Fruit fly (Drosophila melanogaster) whole organism, embryonic: ENCODE results near the gene Sik2.

Experiments used
- CG1024 ChIP-seq: fragments of 200-800 bp; sonication (Bioruptor generic); IDR thresholded peaks from 2 replicates; pipeline ENCODE4 v1.3.6; 2022; ENCODE audit warnings: missing biosample characterization, missing genetic modification characterization
- CG11504 ChIP-seq: fragments of 200-800 bp; sonication (Bioruptor generic); optimal IDR thresholded peaks from 3 replicates; lab custom pipeline; 2019; ENCODE audit warnings: missing biosample characterization, mild to moderate bottlenecking, missing genetic modification characterization, moderate library complexity
- CG11560 ChIP-seq: fragments of 200-800 bp; sonication (Bioruptor generic); IDR thresholded peaks from 3 replicates; pipeline ENCODE4 v1.3.6; 2022; ENCODE audit warnings: missing biosample characterization, missing genetic modification characterization
- CG13775 ChIP-seq: fragments of 200-800 bp; sonication (Bioruptor generic); optimal IDR thresholded peaks from 3 replicates; lab custom pipeline; 2017; ENCODE audit warnings: missing biosample characterization, mild to moderate bottlenecking, missing genetic modification characterization
- CG17186 ChIP-seq: fragments of 200-800 bp; sonication (Bioruptor generic); optimal IDR thresholded peaks from 3 replicates; lab custom pipeline; 2017; ENCODE audit warnings: missing biosample characterization, missing genetic modification reagents, missing genetic modification characterization
- CG18011 ChIP-seq: fragments of 200-800 bp; sonication (Bioruptor generic); optimal IDR thresholded peaks from 2 replicates; lab custom pipeline; 2017; ENCODE audit warnings: missing biosample characterization, missing genetic modification characterization, mild to moderate bottlenecking, moderate library complexity, missing genotype
- CG2116 ChIP-seq: fragments of 200-800 bp; sonication (Bioruptor generic); optimal IDR thresholded peaks from 3 replicates; lab custom pipeline; 2018; ENCODE audit warnings: missing biosample characterization, mild to moderate bottlenecking, missing genetic modification characterization
- CG2678 ChIP-seq: fragments of 200-800 bp; sonication (Bioruptor generic); optimal IDR thresholded peaks from 3 replicates; lab custom pipeline; 2019; ENCODE audit warnings: missing biosample characterization, mild to moderate bottlenecking, missing genetic modification characterization, moderate library complexity
- CG2875 ChIP-seq: fragments of 200-800 bp; sonication (Bioruptor generic); optimal IDR thresholded peaks from 2 replicates; lab custom pipeline; 2017; ENCODE audit warnings: missing biosample characterization, mild to moderate bottlenecking, missing genetic modification characterization, missing genetic modification reagents
- CG30403 ChIP-seq: fragments of 200-800 bp; sonication (Bioruptor generic); optimal IDR thresholded peaks from 3 replicates; lab custom pipeline; 2016; ENCODE audit warnings: missing biosample characterization, missing genetic modification characterization
- CG3847 ChIP-seq: fragments of 200-800 bp; sonication (Bioruptor generic); IDR thresholded peaks from 2 replicates; pipeline ENCODE4 v1.3.6; 2022; ENCODE audit warnings: missing biosample characterization, missing genetic modification characterization
- CG6175 ChIP-seq: fragments of 200-800 bp; sonication (Bioruptor generic); IDR thresholded peaks from 3 replicates; pipeline ENCODE4 v1.3.6; 2022; ENCODE audit warnings: missing biosample characterization, missing genetic modification characterization
- CG6254 ChIP-seq: fragments of 200-800 bp; sonication (Bioruptor generic); optimal IDR thresholded peaks from 3 replicates; lab custom pipeline; 2017; ENCODE audit warnings: mild to moderate bottlenecking, missing biosample characterization, missing genetic modification reagents, missing genetic modification characterization
- CG6791 ChIP-seq: fragments of 200-800 bp; sonication (Bioruptor generic); IDR thresholded peaks from 3 replicates; pipeline ENCODE4 v1.3.6; 2022; ENCODE audit warnings: missing biosample characterization, missing genetic modification characterization; ENCODE audit not compliant: partially characterized antibody
- CG8924 ChIP-seq: fragments of 200-800 bp; optimal IDR thresholded peaks from 3 replicates; lab custom pipeline; 2019; ENCODE audit warnings: missing biosample characterization, mild to moderate bottlenecking, missing genetic modification characterization, moderate library complexity
- CG9727 ChIP-seq: fragments of 200-800 bp; sonication (Bioruptor generic); optimal IDR thresholded peaks from 3 replicates; lab custom pipeline; 2017; ENCODE audit warnings: missing biosample characterization, mild to moderate bottlenecking, missing genetic modification characterization
- CrebB ChIP-seq: fragments of 200-800 bp; sonication (Bioruptor generic); optimal IDR thresholded peaks from 3 replicates; lab custom pipeline; 2018; ENCODE audit warnings: missing biosample characterization, mild to moderate bottlenecking, missing genetic modification characterization
- E2f1 ChIP-seq: fragments of 200-800 bp; sonication (Bioruptor generic); IDR thresholded peaks from 2 replicates; pipeline ENCODE4 v1.3.6; 2022; ENCODE audit warnings: missing biosample characterization, missing genetic modification characterization
- E2f2 ChIP-seq: fragments of 200-800 bp; sonication (Bioruptor generic); IDR thresholded peaks from 2 replicates; pipeline ENCODE4 v1.3.6; 2022; ENCODE audit warnings: missing biosample characterization, missing genetic modification characterization
- HLH3B ChIP-seq: fragments of 200-800 bp; sonication (Bioruptor generic); IDR thresholded peaks from 2 replicates; pipeline ENCODE4 v1.3.6; 2022; ENCODE audit warnings: missing biosample characterization, missing genetic modification characterization
- HLHmδ ChIP-seq: fragments of 200-800 bp; sonication (Bioruptor generic); optimal IDR thresholded peaks from 2 replicates; lab custom pipeline; 2018; ENCODE audit warnings: missing biosample characterization, mild to moderate bottlenecking, missing genetic modification characterization, moderate library complexity
- Hmr ChIP-seq: fragments of 200-800 bp; sonication (Bioruptor generic); optimal IDR thresholded peaks from 3 replicates; lab custom pipeline; 2017; ENCODE audit warnings: mild to moderate bottlenecking, missing biosample characterization, missing genetic modification reagents, missing genetic modification characterization
- Myb ChIP-seq: fragments of 200-800 bp; sonication (Bioruptor generic); optimal IDR thresholded peaks from 2 replicates; lab custom pipeline; 2016; ENCODE audit warnings: missing biosample characterization, missing genetic modification characterization
- NFAT ChIP-seq: fragments of 200-800 bp; sonication (Bioruptor generic); IDR thresholded peaks from 2 replicates; pipeline ENCODE4 v1.3.6; 2022; ENCODE audit warnings: missing biosample characterization, missing genetic modification characterization
- ara ChIP-seq: fragments of 200-800 bp; sonication (Bioruptor generic); IDR thresholded peaks from 2 replicates; pipeline ENCODE4 v1.3.6; 2022; ENCODE audit warnings: missing biosample characterization, missing genetic modification characterization
- crc ChIP-seq: fragments of 200-800 bp; sonication (Bioruptor generic); optimal IDR thresholded peaks from 2 replicates; lab custom pipeline; 2016; ENCODE audit warnings: missing biosample characterization, missing genetic modification characterization
- da ChIP-seq: fragments of 200-800 bp; sonication (Bioruptor generic); optimal IDR thresholded peaks from 2 replicates; lab custom pipeline; 2016; ENCODE audit warnings: missing biosample characterization, missing genetic modification characterization
- danr ChIP-seq: fragments of 200-800 bp; sonication (Bioruptor generic); IDR thresholded peaks from 2 replicates; pipeline ENCODE4 v1.3.6; 2022; ENCODE audit warnings: missing biosample characterization, missing genetic modification characterization
- dpn ChIP-seq, 2 experiments: fragments of 200-800 bp; sonication (Bioruptor generic); optimal IDR thresholded peaks; 3 replicates each; lab custom pipeline; 2016; ENCODE audit warnings: missing biosample characterization in 2 of 2, missing genetic modification characterization in 2 of 2
- emc ChIP-seq: fragments of 200-800 bp; sonication (Bioruptor generic); optimal IDR thresholded peaks from 2 replicates; lab custom pipeline; 2016; ENCODE audit warnings: missing biosample characterization, missing genetic modification characterization
- gcm ChIP-seq: fragments of 200-800 bp; sonication (Bioruptor generic); optimal IDR thresholded peaks from 2 replicates; lab custom pipeline; 2019; ENCODE audit warnings: missing biosample characterization, mild to moderate bottlenecking, missing genetic modification characterization, moderate library complexity
- gcm2 ChIP-seq: fragments of 200-800 bp; sonication (Bioruptor generic); optimal IDR thresholded peaks from 2 replicates; lab custom pipeline; 2016; ENCODE audit warnings: missing biosample characterization, missing genetic modification characterization
- gro ChIP-seq: fragments of 200-800 bp; sonication (Bioruptor generic); optimal IDR thresholded peaks from 2 replicates; lab custom pipeline; 2016; ENCODE audit warnings: missing biosample characterization, missing genetic modification characterization
- ham ChIP-seq: fragments of 200-800 bp; sonication (Bioruptor generic); IDR thresholded peaks from 2 replicates; pipeline ENCODE4 v1.3.6; 2022; ENCODE audit warnings: missing biosample characterization, missing genetic modification characterization
- kah ChIP-seq: fragments of 200-800 bp; sonication (Bioruptor generic); optimal IDR thresholded peaks from 2 replicates; lab custom pipeline; 2018; ENCODE audit warnings: missing biosample characterization, mild to moderate bottlenecking, missing genetic modification characterization
- nerfin-2 ChIP-seq: fragments of 200-800 bp; sonication (Bioruptor generic); IDR thresholded peaks from 2 replicates; pipeline ENCODE4 v1.3.6; 2022; ENCODE audit warnings: missing biosample characterization, missing genetic modification characterization; ENCODE audit not compliant: partially characterized antibody
- pan ChIP-seq, 4 experiments: fragments of >200 bp in 3 of 4; fragments of 200-800 bp in 1 of 4; sonication (Bioruptor generic) in 1 of 4; optimal IDR thresholded peaks in 3 of 4; IDR thresholded peaks in 1 of 4; 2 replicates each; pipeline versions ENCODE4 v1.3.6 to Lab custom; 2017 to 2022; ENCODE audit warnings: missing biosample characterization in 2 of 4, missing genetic modification characterization in 2 of 4, mixed read lengths in 1 of 4
- peb ChIP-seq: fragments of 200-800 bp; sonication (Bioruptor generic); IDR thresholded peaks from 2 replicates; pipeline ENCODE4 v1.3.6; 2022; ENCODE audit warnings: missing biosample characterization, missing genetic modification characterization
- prd ChIP-seq, 3 experiments: fragments of >200 bp in 2 of 3; fragments of 200-800 bp in 1 of 3; sonication (Bioruptor generic) in 1 of 3; optimal IDR thresholded peaks in 2 of 3; IDR thresholded peaks in 1 of 3; 2 replicates in 2 of 3; 3 replicates in 1 of 3; pipeline versions ENCODE4 v1.3.6 to Lab custom; 2017 to 2022; ENCODE audit warnings: missing biosample characterization in 1 of 3, missing genetic modification characterization in 1 of 3
- pros ChIP-seq: fragments of 200-800 bp; sonication (Bioruptor generic); optimal IDR thresholded peaks from 3 replicates; lab custom pipeline; 2019; ENCODE audit warnings: missing biosample characterization, mild to moderate bottlenecking, missing genetic modification characterization, moderate library complexity
- pum ChIP-seq: fragments of 200-800 bp; sonication (Bioruptor generic); optimal IDR thresholded peaks from 2 replicates; lab custom pipeline; 2016; ENCODE audit warnings: missing biosample characterization, missing genetic modification characterization
- ranshi ChIP-seq: fragments of 200-800 bp; sonication (Bioruptor generic); IDR thresholded peaks from 2 replicates; pipeline ENCODE4 v1.3.6; 2022; ENCODE audit warnings: missing biosample characterization, missing genetic modification characterization
- run ChIP-seq: fragments of 200-800 bp; sonication (Bioruptor generic); optimal IDR thresholded peaks from 3 replicates; lab custom pipeline; 2018; ENCODE audit warnings: missing biosample characterization, mild to moderate bottlenecking, missing genetic modification characterization
- salm ChIP-seq: fragments of 200-800 bp; sonication (Bioruptor generic); optimal IDR thresholded peaks from 2 replicates; lab custom pipeline; 2018; ENCODE audit warnings: missing biosample characterization, mild to moderate bottlenecking, missing genetic modification characterization
- scrt ChIP-seq: fragments of 200-800 bp; sonication (Bioruptor generic); optimal IDR thresholded peaks from 2 replicates; lab custom pipeline; 2018; ENCODE audit warnings: missing biosample characterization, mild to moderate bottlenecking, missing genetic modification characterization, moderate library complexity
- slp2 ChIP-seq: fragments of 200-800 bp; sonication (Bioruptor generic); optimal IDR thresholded peaks from 2 replicates; lab custom pipeline; 2016; ENCODE audit warnings: missing biosample characterization, missing genetic modification characterization
- stc ChIP-seq: fragments of 200-800 bp; sonication (Bioruptor generic); IDR thresholded peaks from 2 replicates; pipeline ENCODE4 v1.3.6; 2022; ENCODE audit warnings: missing biosample characterization, missing genetic modification characterization
- unc-4 ChIP-seq: fragments of 200-800 bp; sonication (Bioruptor generic); IDR thresholded peaks from 2 replicates; pipeline ENCODE4 v1.3.6; 2022; ENCODE audit warnings: missing biosample characterization, missing genetic modification characterization; ENCODE audit not compliant: partially characterized antibody
- wor ChIP-seq: fragments of 200-800 bp; sonication (Bioruptor generic); IDR thresholded peaks from 2 replicates; pipeline ENCODE4 v1.3.6; 2022; ENCODE audit warnings: missing biosample characterization, missing genetic modification characterization
- zfh1 ChIP-seq: fragments of 200-800 bp; sonication (Bioruptor generic); IDR thresholded peaks from 3 replicates; pipeline ENCODE4 v1.3.6; 2022; ENCODE audit warnings: missing biosample characterization, missing genetic modification characterization

Gene Sik2

dm6 chrX:2083109-2083508, 21.4 kb upstream of the Sik2 start (continued):
- TF ChIP-seq zfh1 (GFP tag; lab: Robert Waterston, UW) (peak; percentile 33; the same call in 1 of the 3 replicates), stc (GFP tag; lab: Robert Waterston, UW) (peak; percentile 58), ham (no peak), pan (optimal IDR thresholded peaks at IDR 0.05; lab: Kevin White, UChicago) (no peak), pan (GFP tag; optimal IDR thresholded peaks at IDR 0.05 in 1 of 2, IDR thresholded peaks at IDR 0.05 in 1 of 2) (peak in 1 of 2 experiments; percentile 59), CG8924 (tag; lab: Kevin White, UChicago) (no peak), kah (GFP tag; lab: Kevin White, UChicago) (no peak), CG17186 (GFP tag; lab: Kevin White, UChicago) (no peak), nerfin-2 (no peak), Myb (GFP tag; lab: Kevin White, UChicago) (peak; percentile 28), E2f2 (GFP tag; lab: Robert Waterston, UW) (no peak; the same call in 1 of the 2 replicates), CG6791 (GFP tag; lab: Robert Waterston, UW) (no peak), run (tag; lab: Kevin White, UChicago) (no peak), pum (GFP tag; lab: Kevin White, UChicago) (peak; percentile 16), danr (no peak), wor (no peak), NFAT (GFP tag; lab: Robert Waterston, UW) (peak; percentile 72; the same call in 1 of the 2 replicates), gro (GFP tag; lab: Kevin White, UChicago) (peak; percentile 64), E2f1 (peak; percentile 51; the same call in 1 of the 2 replicates), dpn (GFP tag; optimal IDR thresholded peaks at IDR 0.05; lab: Kevin White, UChicago) (peak; percentile 51 to 53), CG18011 (GFP tag; lab: Kevin White, UChicago) (no peak), da (GFP tag; lab: Kevin White, UChicago) (no peak), CG9727 (GFP tag; lab: Kevin White, UChicago) (peak; percentile 29), Hmr (GFP tag; lab: Kevin White, UChicago) (peak; percentile 57), CG6254 (no peak), scrt (GFP tag; lab: Kevin White, UChicago) (peak; percentile 49), unc-4 (no peak), CG3847 (GFP tag; lab: Robert Waterston, UW) (peak; percentile 68), CG30403 (GFP tag; lab: Kevin White, UChicago) (peak; percentile 51), CG2678 (tag; lab: Kevin White, UChicago) (peak; percentile 69), peb (GFP tag; lab: Robert Waterston, UW) (no peak), prd (optimal IDR thresholded peaks at IDR 0.05; lab: Kevin White, UChicago) (no peak), prd (GFP tag; IDR thresholded peaks at IDR 0.05; lab: Robert Waterston, UW) (peak; percentile 75), gcm2 (peak; percentile 33), CG11504 (tag; lab: Kevin White, UChicago) (peak; percentile 41), CG6175 (GFP tag; lab: Robert Waterston, UW) (no peak), CG13775 (GFP tag; lab: Kevin White, UChicago) (peak; percentile 43), emc (no peak), HLHmδ (no peak), CG11560 (tag; lab: Robert Waterston, UW) (peak; percentile 52; the same call in 2 of the 3 replicates), slp2 (GFP tag; lab: Kevin White, UChicago) (no peak), ara (GFP tag; lab: Robert Waterston, UW) (peak; percentile 45; the same call in 1 of the 2 replicates), CG1024 (no peak), salm (no peak), CG2875 (GFP tag; lab: Kevin White, UChicago) (no peak), gcm (GFP tag; lab: Kevin White, UChicago) (no peak), ranshi (peak; percentile 44; the same call in 1 of the 2 replicates), pros (GFP tag; lab: Kevin White, UChicago) (no peak), crc (GFP tag; lab: Kevin White, UChicago) (no peak), CG2116 (GFP tag; lab: Kevin White, UChicago) (no peak), HLH3B (GFP tag; lab: Robert Waterston, UW) (peak; percentile 29; the same call in 1 of the 2 replicates), CrebB (tag; lab: Kevin White, UChicago) (peak; percentile 56)
